Worm (Caenorhabditis elegans) whole organism, L1 larva: ENCODE data around the gene srbc-54.
"Not testable (repeated sequence)": the region's sequence is repeated elsewhere in the genome, so short reads cannot be mapped to it uniquely, and the experiment has no call there.

Experiments used
- C16A3.4 ChIP-seq: fragments of 150-350 bp; optimal IDR thresholded peaks from 2 replicates; lab custom pipeline; 2014; ENCODE audit warnings: missing biosample characterization, missing genetic modification characterization
- alr-1 ChIP-seq: fragments of 200-800 bp; sonication (Bioruptor generic); optimal IDR thresholded peaks from 2 replicates; lab custom pipeline; 2018; ENCODE audit warnings: borderline replicate concordance, mild to moderate bottlenecking, missing genetic modification characterization, missing compliant biosample characterization
- aly-2 ChIP-seq: fragments of 150-350 bp; optimal IDR thresholded peaks from 2 replicates; lab custom pipeline; 2014; ENCODE audit warnings: missing biosample characterization, missing genetic modification characterization
- ama-1 ChIP-seq: fragments of 150-350 bp; optimal IDR thresholded peaks from 2 replicates; lab custom pipeline; 2014
- blmp-1 ChIP-seq: fragments of 150-350 bp; optimal IDR thresholded peaks from 2 replicates; lab custom pipeline; 2014; ENCODE audit warnings: missing biosample characterization, missing genetic modification characterization
- ceh-63 ChIP-seq: fragments of 200-800 bp; sonication (Bioruptor generic); optimal IDR thresholded peaks from 2 replicates; lab custom pipeline; 2018; ENCODE audit warnings: mild to moderate bottlenecking, missing genetic modification characterization, missing compliant biosample characterization
- ceh-8 ChIP-seq: fragments of 200-800 bp; sonication (Bioruptor generic); optimal IDR thresholded peaks from 2 replicates; lab custom pipeline; 2018; ENCODE audit warnings: mild to moderate bottlenecking, missing genetic modification characterization, moderate library complexity, missing compliant biosample characterization
- ces-1 ChIP-seq: fragments of 150-350 bp; optimal IDR thresholded peaks from 2 replicates; lab custom pipeline; 2014; ENCODE audit warnings: missing biosample characterization, missing genetic modification reagents, missing genetic modification characterization
- dpl-1 ChIP-seq, 3 experiments: fragments of 150-350 bp in 2 of 3; sonication (generic microtip) in 1 of 3; optimal IDR thresholded peaks; 2 replicates each; lab custom pipeline; 2014 to 2017; ENCODE audit warnings: missing biosample characterization in 3 of 3, missing genetic modification characterization in 3 of 3, missing genetic modification reagents in 3 of 3
- dsc-1 ChIP-seq: sonication (generic microtip); optimal IDR thresholded peaks from 2 replicates; lab custom pipeline; 2016; ENCODE audit warnings: mild to moderate bottlenecking, missing genetic modification characterization, missing compliant biosample characterization
- efl-1 ChIP-seq, 4 experiments: fragments of 150-350 bp; optimal IDR thresholded peaks in 3 of 4; peaks in 1 of 4; 1 replicate in 1 of 4; 2 replicates in 3 of 4; lab custom pipeline; 2014; ENCODE audit warnings: missing biosample characterization in 2 of 4, missing genetic modification characterization in 2 of 4, missing genetic modification reagents in 2 of 4
- efl-3 ChIP-seq: fragments of 200-800 bp; sonication (Bioruptor generic); optimal IDR thresholded peaks from 2 replicates; lab custom pipeline; 2018; ENCODE audit warnings: mild to moderate bottlenecking, missing genetic modification characterization, missing compliant biosample characterization
- egl-13 ChIP-seq: sonication (generic microtip); optimal IDR thresholded peaks from 2 replicates; lab custom pipeline; 2016; ENCODE audit warnings: missing genotype, missing genetic modification reagents, missing genetic modification characterization, missing compliant biosample characterization
- egl-27 ChIP-seq, 2 experiments: fragments of 150-350 bp in 1 of 2; sonication (generic microtip); optimal IDR thresholded peaks; 3 replicates each; lab custom pipeline; 2017 to 2018; ENCODE audit warnings: missing biosample characterization in 2 of 2, missing genetic modification characterization in 2 of 2, missing genetic modification reagents in 2 of 2
- elt-2 ChIP-seq: sonication (generic microtip); optimal IDR thresholded peaks from 2 replicates; lab custom pipeline; 2016; ENCODE audit warnings: missing genetic modification characterization, mild to moderate bottlenecking, inconsistent platforms, missing compliant biosample characterization, missing genetic modification reagents
- elt-3 ChIP-seq, 6 experiments: fragments of 150-350 bp in 1 of 6; sonication (generic microtip); optimal IDR thresholded peaks; 2 replicates each; lab custom pipeline; 2017 to 2018; ENCODE audit warnings: missing biosample characterization in 6 of 6, missing genetic modification characterization in 6 of 6, inconsistent platforms in 1 of 6
- ets-5 ChIP-seq: fragments of 200-800 bp; sonication (Bioruptor generic); IDR thresholded peaks from 2 replicates; pipeline ENCODE4 v1.3.6; 2022; ENCODE audit warnings: missing genetic modification characterization, missing compliant biosample characterization
- fkh-10 ChIP-seq: sonication (generic microtip); optimal IDR thresholded peaks from 2 replicates; lab custom pipeline; 2017; ENCODE audit warnings: missing biosample characterization, missing genetic modification reagents, missing genetic modification characterization
- fkh-8 ChIP-seq: sonication (generic microtip); optimal IDR thresholded peaks from 2 replicates; lab custom pipeline; 2016; ENCODE audit warnings: mild to moderate bottlenecking, missing genetic modification characterization, missing compliant biosample characterization
- grh-1 ChIP-seq: fragments of 200-800 bp; sonication (Bioruptor generic); IDR thresholded peaks from 2 replicates; pipeline ENCODE4 v1.3.6; 2022; ENCODE audit warnings: missing genetic modification reagents, missing genetic modification characterization, missing compliant biosample characterization
- hpl-2 ChIP-seq: fragments of 150-350 bp; optimal IDR thresholded peaks from 2 replicates; lab custom pipeline; 2014; ENCODE audit warnings: missing biosample characterization, missing genetic modification reagents, missing genetic modification characterization
- isw-1 ChIP-seq: fragments of 200-800 bp; sonication (Bioruptor generic); IDR thresholded peaks from 2 replicates; pipeline ENCODE4 v1.3.6; 2022; ENCODE audit warnings: missing genetic modification characterization, missing compliant biosample characterization
- jun-1 ChIP-seq: fragments of 150-350 bp; optimal IDR thresholded peaks from 2 replicates; lab custom pipeline; 2014; ENCODE audit warnings: missing biosample characterization, missing genetic modification reagents, missing genetic modification characterization
- lin-13 ChIP-seq: fragments of 150-350 bp; optimal IDR thresholded peaks from 2 replicates; lab custom pipeline; 2014; ENCODE audit warnings: missing biosample characterization, missing genetic modification reagents, missing genetic modification characterization
- lin-14 ChIP-seq: fragments of 200-800 bp; sonication (Bioruptor generic); optimal IDR thresholded peaks from 2 replicates; lab custom pipeline; 2018; ENCODE audit warnings: mild to moderate bottlenecking, missing genetic modification characterization, moderate library complexity, missing compliant biosample characterization
- mef-2 ChIP-seq: fragments of 150-350 bp; optimal IDR thresholded peaks from 2 replicates; lab custom pipeline; 2014; ENCODE audit warnings: missing biosample characterization, missing genetic modification characterization
- mep-1 ChIP-seq: fragments of 150-350 bp; optimal IDR thresholded peaks from 2 replicates; lab custom pipeline; 2014; ENCODE audit warnings: missing biosample characterization, missing genetic modification characterization
- nhr-11 ChIP-seq: fragments of 150-350 bp; optimal IDR thresholded peaks from 2 replicates; lab custom pipeline; 2014; ENCODE audit warnings: missing biosample characterization, missing genetic modification characterization
- nhr-19 ChIP-seq: fragments of 200-800 bp; sonication (Bioruptor generic); conservative IDR thresholded peaks from 2 replicates; pipeline ENCODE4 v1.3.6; 2022; ENCODE audit warnings: missing genetic modification characterization, missing compliant biosample characterization
- nhr-28 ChIP-seq: fragments of 150-350 bp; optimal IDR thresholded peaks from 2 replicates; lab custom pipeline; 2014; ENCODE audit warnings: missing biosample characterization, missing genetic modification characterization
- nhr-47 ChIP-seq: sonication (generic microtip); optimal IDR thresholded peaks from 2 replicates; lab custom pipeline; 2016; ENCODE audit warnings: mild to moderate bottlenecking, missing genetic modification characterization, moderate library complexity, missing compliant biosample characterization
- nhr-84 ChIP-seq: sonication (generic microtip); optimal IDR thresholded peaks from 2 replicates; lab custom pipeline; 2017; ENCODE audit warnings: missing biosample characterization, missing genetic modification characterization
- nhr-85 ChIP-seq: sonication (generic microtip); peaks from one replicate; lab custom pipeline; 2016; ENCODE audit warnings: missing genetic modification characterization, inconsistent platforms, missing compliant biosample characterization
- snpc-4 ChIP-seq: fragments of 150-350 bp; optimal IDR thresholded peaks from 2 replicates; lab custom pipeline; 2014; ENCODE audit warnings: missing biosample characterization, missing genetic modification characterization
- snu-23 ChIP-seq: sonication (generic microtip); optimal IDR thresholded peaks from 2 replicates; lab custom pipeline; 2016; ENCODE audit warnings: missing genetic modification characterization, missing compliant biosample characterization
- swsn-7 ChIP-seq: sonication (generic microtip); optimal IDR thresholded peaks from 2 replicates; lab custom pipeline; 2016; ENCODE audit warnings: missing genetic modification characterization, missing compliant biosample characterization
- unc-30 ChIP-seq: sonication (generic microtip); optimal IDR thresholded peaks from 2 replicates; lab custom pipeline; 2017; ENCODE audit warnings: missing biosample characterization, missing genetic modification characterization
- vab-15 ChIP-seq: sonication (generic microtip); optimal IDR thresholded peaks from 2 replicates; lab custom pipeline; 2017; ENCODE audit warnings: missing genotype, mild to moderate bottlenecking, missing genetic modification characterization, missing compliant biosample characterization
- zip-4 ChIP-seq: fragments of 200-800 bp; sonication (Bioruptor generic); optimal IDR thresholded peaks from 2 replicates; lab custom pipeline; 2018; ENCODE audit warnings: mild to moderate bottlenecking, missing genetic modification characterization, moderate library complexity, missing compliant biosample characterization
- ztf-4 ChIP-seq: fragments of 150-350 bp; optimal IDR thresholded peaks from 2 replicates; lab custom pipeline; 2014; ENCODE audit warnings: missing biosample characterization, missing genetic modification characterization

Gene srbc-54

ce11 chrV:15809543-15809942 lies 24.0 kb downstream of the srbc-54 start, which contains the start of gene srsx-36:
Gene srsx-36, minus strand, starts transcription at chrV:15809643.
- TF ChIP-seq zip-4 (GFP tag; lab: Kevin White, UChicago) (no peak), efl-1 (optimal IDR thresholded peaks at IDR 0.05; lab: Kevin White, UChicago) (no peak), efl-1 (GFP tag; optimal IDR thresholded peaks at IDR 0.05 in 1 of 2; lab: Kevin White, UChicago) (no peak), mef-2 (tag; lab: Kevin White, UChicago) (no peak), nhr-11 (tag; lab: Kevin White, UChicago) (no peak), elt-3 (tag; optimal IDR thresholded peaks at IDR 0.05; lab: Kevin White, UChicago) (no peak), nhr-19 (GFP tag; lab: Robert Waterston, UW) (no peak), fkh-10 (GFP tag; lab: Kevin White, UChicago) (no peak), lin-13 (GFP tag; lab: Kevin White, UChicago) (no peak), vab-15 (no peak), mep-1 (tag; lab: Kevin White, UChicago) (no peak), swsn-7 (tag; lab: Kevin White, UChicago) (no peak), isw-1 (GFP tag; lab: Robert Waterston, UW) (no peak), egl-13 (no peak), C16A3.4 (tag; lab: Kevin White, UChicago) (no peak), blmp-1 (no peak), ceh-8 (GFP tag; lab: Kevin White, UChicago) (no peak)

ce11 chrV:15807420-15807819 lies 26.1 kb downstream of the srbc-54 start, which contains the start of gene srsx-38:
Gene srsx-38, minus strand, starts transcription at chrV:15807520.
- not testable (repeated sequence) for TF ChIP-seq nhr-84 (tag; lab: Kevin White, UChicago); blmp-1; ceh-8 (GFP tag; lab: Kevin White, UChicago)

ce11 chrV:15803748-15804147 lies 29.8 kb downstream of the srbc-54 start, which contains the start of gene T26E4.18:
Gene T26E4.18, minus strand, starts transcription at chrV:15803848.
- not testable (repeated sequence) for TF ChIP-seq alr-1 (tag; lab: Kevin White, UChicago); aly-2; elt-2 (tag; lab: Kevin White, UChicago)

- TF ChIP-seq nhr-47 (tag; lab: Kevin White, UChicago); egl-27 (tag; optimal IDR thresholded peaks at IDR 0.05; lab: Kevin White, UChicago); vab-15: not testable (repeated sequence)
These were observed 30.4 kb downstream of the srbc-54 start, which contains the start of gene srd-27 for ce11 chrV:15803079-15803478. Gene srd-27, plus strand, starts transcription at chrV:15803379.

ce11 chrV:15802623-15803022 lies 30.9 kb downstream of the srbc-54 start, which contains the start of gene T26E4.9:
Gene T26E4.9, minus strand, starts transcription at chrV:15802723.
- not testable (repeated sequence) for TF ChIP-seq vab-15; ceh-8 (GFP tag; lab: Kevin White, UChicago); dsc-1 (tag; lab: Kevin White, UChicago)

- TF ChIP-seq efl-3: no peak
- no peak for TF ChIP-seq ama-1
- no peak for TF ChIP-seq ets-5 (GFP tag; lab: Robert Waterston, UW)
- no peak for TF ChIP-seq ceh-63 (GFP tag; lab: Kevin White, UChicago)
- TF ChIP-seq snu-23: no peak
These were observed 35.4 kb downstream of the srbc-54 start, which contains the start of gene T26E4.10 for ce11 chrV:15798108-15798507. Gene T26E4.10, minus strand, starts transcription at chrV:15798208.

- no peak for TF ChIP-seq efl-3
- no peak for TF ChIP-seq nhr-84 (tag; lab: Kevin White, UChicago)
- TF ChIP-seq nhr-85 (tag; lab: Kevin White, UChicago): no peak
- TF ChIP-seq fkh-8: no peak
- no peak for TF ChIP-seq isw-1 (GFP tag; lab: Robert Waterston, UW)
- TF ChIP-seq jun-1 (tag; lab: Kevin White, UChicago): no peak
- TF ChIP-seq unc-30 (tag; lab: Kevin White, UChicago): no peak
- no peak for TF ChIP-seq lin-14 (GFP tag; lab: Kevin White, UChicago)
- no peak for TF ChIP-seq nhr-28 (tag; lab: Kevin White, UChicago)
- TF ChIP-seq ztf-4 (tag; lab: Kevin White, UChicago): no peak
- no peak for TF ChIP-seq snpc-4 (tag; lab: Kevin White, UChicago)
- TF ChIP-seq dpl-1 (GFP tag; optimal IDR thresholded peaks at IDR 0.05; lab: Kevin White, UChicago): no peak
- no peak for TF ChIP-seq hpl-2
- no peak for TF ChIP-seq ces-1 (GFP tag; lab: Kevin White, UChicago)
- TF ChIP-seq elt-2 (tag; lab: Kevin White, UChicago): no peak
- no peak for TF ChIP-seq grh-1 (GFP tag; lab: Robert Waterston, UW)
- TF ChIP-seq, all 84 proteins: peak for 0
These were observed 37.4 kb downstream of the srbc-54 start, which contains the start of gene nhr-223 for ce11 chrV:15796087-15796486. Gene nhr-223, plus strand, starts transcription at chrV:15796387.
